Fruit fly (Drosophila melanogaster) whole organism, embryonic: ENCODE measurements around the gene CG5326.

ENCODE experiments used
- ATbp ChIP-seq: fragments of 200-800 bp; sonication (Bioruptor generic); optimal IDR thresholded peaks from 2 replicates; lab custom pipeline; 2017; ENCODE audit warnings: missing biosample characterization, mild to moderate bottlenecking, missing genetic modification characterization, missing genetic modification reagents
- CG10147 ChIP-seq: fragments of 200-800 bp; sonication (Bioruptor generic); optimal IDR thresholded peaks from 2 replicates; lab custom pipeline; 2019; ENCODE audit warnings: missing biosample characterization, mild to moderate bottlenecking, missing genetic modification characterization, moderate library complexity
- CG13287 ChIP-seq: fragments of 200-800 bp; sonication (Bioruptor generic); IDR thresholded peaks from 2 replicates; pipeline ENCODE4 v1.3.6; 2022; ENCODE audit warnings: missing biosample characterization, missing genetic modification characterization; ENCODE audit not compliant: partially characterized antibody
- CG14860 ChIP-seq: fragments of 200-800 bp; sonication (Bioruptor generic); IDR thresholded peaks from 3 replicates; pipeline ENCODE4 v1.3.6; 2022; ENCODE audit warnings: missing biosample characterization, missing genetic modification characterization; ENCODE audit not compliant: partially characterized antibody
- CG15073 ChIP-seq: fragments of 200-800 bp; sonication (Bioruptor generic); optimal IDR thresholded peaks from 2 replicates; lab custom pipeline; 2016; ENCODE audit warnings: missing biosample characterization, missing genetic modification characterization
- CG15269 ChIP-seq: fragments of 200-800 bp; sonication (Bioruptor generic); optimal IDR thresholded peaks from 2 replicates; lab custom pipeline; 2018; ENCODE audit warnings: missing biosample characterization, mild to moderate bottlenecking, missing genetic modification characterization, moderate library complexity
- CG15601 ChIP-seq: fragments of 200-800 bp; sonication (Bioruptor generic); optimal IDR thresholded peaks from 3 replicates; lab custom pipeline; 2019; ENCODE audit warnings: missing biosample characterization, mild to moderate bottlenecking, missing genetic modification characterization, moderate library complexity
- CG16813 ChIP-seq: fragments of 200-800 bp; sonication (Bioruptor generic); IDR thresholded peaks from 3 replicates; pipeline ENCODE4 v1.3.6; 2022; ENCODE audit warnings: missing biosample characterization, missing genetic modification characterization; ENCODE audit not compliant: partially characterized antibody
- CG18476 ChIP-seq: fragments of 200-800 bp; sonication (Bioruptor generic); optimal IDR thresholded peaks from 2 replicates; lab custom pipeline; 2016; ENCODE audit warnings: missing biosample characterization, mild to moderate bottlenecking, missing genetic modification characterization
- CG2120 ChIP-seq: fragments of 200-800 bp; sonication (Bioruptor generic); optimal IDR thresholded peaks from 3 replicates; lab custom pipeline; 2016; ENCODE audit warnings: missing biosample characterization, missing genetic modification characterization
- CG31224 ChIP-seq: fragments of 200-800 bp; sonication (Bioruptor generic); IDR thresholded peaks from 2 replicates; pipeline ENCODE4 v1.3.6; 2022; ENCODE audit warnings: missing biosample characterization, missing genetic modification characterization
- CG31388 ChIP-seq: fragments of 200-800 bp; sonication (Bioruptor generic); optimal IDR thresholded peaks from 2 replicates; lab custom pipeline; 2016; ENCODE audit warnings: missing biosample characterization, missing genetic modification characterization
- CG4707 ChIP-seq: fragments of 200-800 bp; sonication (Bioruptor generic); optimal IDR thresholded peaks from 2 replicates; lab custom pipeline; 2018; ENCODE audit warnings: missing biosample characterization, mild to moderate bottlenecking, missing genetic modification characterization, moderate library complexity
- CG4820 ChIP-seq: fragments of 200-800 bp; sonication (Bioruptor generic); optimal IDR thresholded peaks from 3 replicates; lab custom pipeline; 2016; ENCODE audit warnings: missing biosample characterization, missing genetic modification characterization
- CG7786 ChIP-seq: fragments of 200-800 bp; sonication (Bioruptor generic); optimal IDR thresholded peaks from 2 replicates; lab custom pipeline; 2016; ENCODE audit warnings: missing biosample characterization, missing genetic modification characterization
- CG8089 ChIP-seq: fragments of 200-800 bp; sonication (Bioruptor generic); optimal IDR thresholded peaks from 3 replicates; lab custom pipeline; 2016; ENCODE audit warnings: missing biosample characterization, missing genetic modification characterization
- CG8944 ChIP-seq: fragments of 200-800 bp; sonication (Bioruptor generic); optimal IDR thresholded peaks from 3 replicates; lab custom pipeline; 2016; ENCODE audit warnings: missing biosample characterization, missing genetic modification characterization
- CG9797 ChIP-seq: fragments of 200-800 bp; sonication (Bioruptor generic); optimal IDR thresholded peaks from 3 replicates; lab custom pipeline; 2018; ENCODE audit warnings: missing biosample characterization, mild to moderate bottlenecking, missing genetic modification characterization
- CTCF ChIP-seq: fragments of 200-800 bp; sonication (Bioruptor generic); optimal IDR thresholded peaks from 2 replicates; lab custom pipeline; 2017; ENCODE audit warnings: missing biosample characterization, mild to moderate bottlenecking, missing genetic modification characterization, moderate library complexity
- Camta ChIP-seq: fragments of 200-800 bp; sonication (Bioruptor generic); optimal IDR thresholded peaks from 2 replicates; lab custom pipeline; 2016; ENCODE audit warnings: missing biosample characterization, missing genetic modification characterization
- CoRest ChIP-seq: fragments of 200-800 bp; sonication (Bioruptor generic); optimal IDR thresholded peaks from 3 replicates; lab custom pipeline; 2018; ENCODE audit warnings: missing biosample characterization, mild to moderate bottlenecking, missing genetic modification characterization, moderate library complexity
- Dad ChIP-seq: fragments of 200-800 bp; sonication (Bioruptor generic); optimal IDR thresholded peaks from 3 replicates; lab custom pipeline; 2016; ENCODE audit warnings: missing biosample characterization, missing genetic modification characterization
- Dip3 ChIP-seq: fragments of 200-800 bp; sonication (Bioruptor generic); optimal IDR thresholded peaks from 3 replicates; lab custom pipeline; 2016; ENCODE audit warnings: missing biosample characterization, missing genetic modification characterization
- Doc3 ChIP-seq: fragments of 200-800 bp; sonication (Bioruptor generic); IDR thresholded peaks from 3 replicates; pipeline ENCODE4 v1.3.6; 2022; ENCODE audit warnings: missing biosample characterization, missing genetic modification characterization; ENCODE audit not compliant: partially characterized antibody
- Drgx ChIP-seq: fragments of 200-800 bp; sonication (Bioruptor generic); IDR thresholded peaks from 2 replicates; pipeline ENCODE4 v1.3.6; 2022; ENCODE audit warnings: missing biosample characterization, missing genetic modification characterization
- E2f1 ChIP-seq: fragments of 200-800 bp; sonication (Bioruptor generic); IDR thresholded peaks from 2 replicates; pipeline ENCODE4 v1.3.6; 2022; ENCODE audit warnings: missing biosample characterization, missing genetic modification characterization
- Fer2 ChIP-seq: fragments of 200-800 bp; sonication (Bioruptor generic); optimal IDR thresholded peaks from 2 replicates; lab custom pipeline; 2018; ENCODE audit warnings: missing biosample characterization, mild to moderate bottlenecking, missing genetic modification characterization, moderate library complexity
- HLH54F ChIP-seq: fragments of 200-800 bp; sonication (Bioruptor generic); optimal IDR thresholded peaks from 3 replicates; lab custom pipeline; 2016; ENCODE audit warnings: missing biosample characterization, missing genetic modification characterization
- HmgD ChIP-seq: fragments of 200-800 bp; sonication (Bioruptor generic); optimal IDR thresholded peaks from 3 replicates; lab custom pipeline; 2016; ENCODE audit warnings: missing biosample characterization, missing genetic modification characterization
- Hr39 ChIP-seq: fragments of >200 bp; optimal IDR thresholded peaks from 2 replicates; lab custom pipeline; 2017
- Mad ChIP-seq: fragments of 200-800 bp; sonication (Bioruptor generic); optimal IDR thresholded peaks from 2 replicates; lab custom pipeline; 2016; ENCODE audit warnings: missing biosample characterization, missing genetic modification characterization
- Meics ChIP-seq: fragments of 200-800 bp; sonication (Bioruptor generic); optimal IDR thresholded peaks from 2 replicates; lab custom pipeline; 2017; ENCODE audit warnings: missing biosample characterization, mild to moderate bottlenecking, missing genetic modification characterization
- NK7.1 ChIP-seq: fragments of 200-800 bp; sonication (Bioruptor generic); optimal IDR thresholded peaks from 3 replicates; lab custom pipeline; 2016; ENCODE audit warnings: missing biosample characterization, missing genetic modification characterization
- Ravus ChIP-seq: fragments of 200-800 bp; sonication (Bioruptor generic); IDR thresholded peaks from 2 replicates; pipeline ENCODE4 v1.3.6; 2022; ENCODE audit warnings: missing biosample characterization, missing genetic modification characterization
- Scr ChIP-seq: fragments of 200-800 bp; sonication (Bioruptor generic); IDR thresholded peaks from 2 replicates; pipeline ENCODE4 v1.3.6; 2022; ENCODE audit warnings: missing biosample characterization, missing genetic modification characterization; ENCODE audit not compliant: partially characterized antibody
- Side ChIP-seq: fragments of 200-800 bp; sonication (Bioruptor generic); optimal IDR thresholded peaks from 2 replicates; lab custom pipeline; 2016; ENCODE audit warnings: missing biosample characterization, missing genetic modification characterization
- Xrp1 ChIP-seq: fragments of 200-800 bp; sonication (Bioruptor generic); IDR thresholded peaks from 2 replicates; pipeline ENCODE4 v1.3.6; 2022; ENCODE audit warnings: missing biosample characterization, missing genetic modification characterization
- bowl ChIP-seq: fragments of 200-800 bp; sonication (Bioruptor generic); IDR thresholded peaks from 2 replicates; pipeline ENCODE4 v1.3.6; 2022; ENCODE audit warnings: missing biosample characterization, missing genetic modification characterization
- btn ChIP-seq: fragments of 200-800 bp; sonication (Bioruptor generic); optimal IDR thresholded peaks from 2 replicates; lab custom pipeline; 2016; ENCODE audit warnings: missing biosample characterization, missing genetic modification characterization
- cas ChIP-seq: fragments of 200-800 bp; sonication (Bioruptor generic); IDR thresholded peaks from 2 replicates; pipeline ENCODE4 v1.3.6; 2022; ENCODE audit warnings: missing biosample characterization, missing genetic modification characterization
- crol ChIP-seq: fragments of 200-800 bp; sonication (Bioruptor generic); IDR thresholded peaks from 2 replicates; pipeline ENCODE4 v1.3.6; 2022; ENCODE audit warnings: missing biosample characterization, missing genetic modification characterization
- emc ChIP-seq: fragments of 200-800 bp; sonication (Bioruptor generic); optimal IDR thresholded peaks from 2 replicates; lab custom pipeline; 2016; ENCODE audit warnings: missing biosample characterization, missing genetic modification characterization
- gcm2 ChIP-seq: fragments of 200-800 bp; sonication (Bioruptor generic); optimal IDR thresholded peaks from 2 replicates; lab custom pipeline; 2016; ENCODE audit warnings: missing biosample characterization, missing genetic modification characterization
- kah ChIP-seq: fragments of 200-800 bp; sonication (Bioruptor generic); optimal IDR thresholded peaks from 2 replicates; lab custom pipeline; 2018; ENCODE audit warnings: missing biosample characterization, mild to moderate bottlenecking, missing genetic modification characterization
- lov ChIP-seq, 2 experiments: fragments of 200-800 bp in 1 of 2; fragments of >200 bp in 1 of 2; sonication (Bioruptor generic) in 1 of 2; IDR thresholded peaks in 1 of 2; optimal IDR thresholded peaks in 1 of 2; 2 replicates in 1 of 2; 3 replicates in 1 of 2; pipeline versions ENCODE4 v1.3.6 to Lab custom; 2017 to 2022; ENCODE audit warnings: missing biosample characterization in 1 of 2, missing genetic modification characterization in 1 of 2
- p53 ChIP-seq: fragments of 200-800 bp; sonication (Bioruptor generic); optimal IDR thresholded peaks from 2 replicates; lab custom pipeline; 2016; ENCODE audit warnings: missing biosample characterization, missing genetic modification characterization
- peb ChIP-seq: fragments of 200-800 bp; sonication (Bioruptor generic); IDR thresholded peaks from 2 replicates; pipeline ENCODE4 v1.3.6; 2022; ENCODE audit warnings: missing biosample characterization, missing genetic modification characterization
- prd ChIP-seq, 3 experiments: fragments of >200 bp in 2 of 3; fragments of 200-800 bp in 1 of 3; sonication (Bioruptor generic) in 1 of 3; optimal IDR thresholded peaks in 2 of 3; IDR thresholded peaks in 1 of 3; 2 replicates in 2 of 3; 3 replicates in 1 of 3; pipeline versions ENCODE4 v1.3.6 to Lab custom; 2017 to 2022; ENCODE audit warnings: missing biosample characterization in 1 of 3, missing genetic modification characterization in 1 of 3
- slp2 ChIP-seq: fragments of 200-800 bp; sonication (Bioruptor generic); optimal IDR thresholded peaks from 2 replicates; lab custom pipeline; 2016; ENCODE audit warnings: missing biosample characterization, missing genetic modification characterization
- unpg ChIP-seq: fragments of 200-800 bp; sonication (Bioruptor generic); optimal IDR thresholded peaks from 3 replicates; lab custom pipeline; 2018; ENCODE audit warnings: missing biosample characterization, mild to moderate bottlenecking, missing genetic modification characterization, moderate library complexity

CG5326 gene

DNA sequence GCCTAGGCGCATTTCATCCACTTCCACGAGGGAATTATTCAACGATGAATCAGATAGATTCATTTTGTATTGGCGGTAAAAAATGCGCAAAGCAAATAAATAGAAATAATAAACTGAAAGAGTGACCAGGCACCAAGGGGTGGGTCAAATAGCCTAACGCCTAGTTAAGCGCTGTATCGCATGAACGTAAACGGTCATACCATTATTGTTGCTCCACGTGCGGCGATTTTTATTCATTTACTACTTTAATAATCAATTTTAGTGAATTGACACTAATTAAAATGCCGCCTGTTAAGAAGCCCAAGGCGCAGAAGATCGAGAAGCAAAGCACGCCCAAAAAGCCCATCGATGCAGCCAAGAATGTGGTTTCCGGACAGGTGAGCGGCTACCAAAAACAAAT is 44.9 kb upstream of the CG5326 start, which contains the start of the genes CG33107 and CG6937 (continued):
- no peak for TF ChIP-seq HLH54F (GFP tag; lab: Kevin White, UChicago)
- no peak for TF ChIP-seq Dip3 (GFP tag; lab: Kevin White, UChicago)
- peak; percentile 28; the same call in 1 of the 2 replicates for TF ChIP-seq Scr
- TF ChIP-seq CG13287 (GFP tag; lab: Robert Waterston, UW) = peak; percentile 59
- TF ChIP-seq CG2120 (GFP tag; lab: Kevin White, UChicago) = no peak
- no peak for TF ChIP-seq unpg (GFP tag; lab: Kevin White, UChicago)
- TF ChIP-seq Dad (GFP tag; lab: Kevin White, UChicago) = no peak
- no peak for TF ChIP-seq CG8089 (GFP tag; lab: Kevin White, UChicago)
- no peak for TF ChIP-seq CG31224 (GFP tag; lab: Robert Waterston, UW)
- no peak for TF ChIP-seq Fer2
- no peak for TF ChIP-seq p53 (GFP tag; lab: Kevin White, UChicago)
- no peak for TF ChIP-seq emc
- no peak for TF ChIP-seq kah (GFP tag; lab: Kevin White, UChicago)
- no peak for TF ChIP-seq Xrp1 (GFP tag; lab: Robert Waterston, UW)
- no peak for TF ChIP-seq CG15269
- no peak for TF ChIP-seq bowl (GFP tag; lab: Robert Waterston, UW)
- no peak for TF ChIP-seq slp2 (GFP tag; lab: Kevin White, UChicago)
- no peak for TF ChIP-seq CG4820 (GFP tag; lab: Kevin White, UChicago)
- no peak for TF ChIP-seq Meics (GFP tag; lab: Kevin White, UChicago)
- TF ChIP-seq CG9797 (GFP tag; lab: Kevin White, UChicago) = peak; percentile 82
- TF ChIP-seq HmgD (GFP tag; lab: Kevin White, UChicago) = no peak
- no peak for TF ChIP-seq gcm2
- TF ChIP-seq peb (GFP tag; lab: Robert Waterston, UW) = no peak
- no peak for TF ChIP-seq CG14860 (GFP tag; lab: Robert Waterston, UW)
- TF ChIP-seq CG15073 (GFP tag; lab: Kevin White, UChicago) = no peak
- TF ChIP-seq Mad (GFP tag; lab: Kevin White, UChicago) = no peak
- TF ChIP-seq CG16813 (GFP tag; lab: Robert Waterston, UW) = no peak
- no peak for TF ChIP-seq CG7786 (GFP tag; lab: Kevin White, UChicago)
- no peak for TF ChIP-seq CG8944
- no peak for TF ChIP-seq cas (GFP tag; lab: Robert Waterston, UW)
- no peak for TF ChIP-seq ATbp
- peak; percentile 4 for TF ChIP-seq CoRest (tag; lab: Kevin White, UChicago)
- no peak for TF ChIP-seq btn (GFP tag; lab: Kevin White, UChicago)
- no peak for TF ChIP-seq lov (optimal IDR thresholded peaks at IDR 0.05; lab: Kevin White, UChicago)
- no peak for TF ChIP-seq lov (GFP tag; IDR thresholded peaks at IDR 0.05; lab: Robert Waterston, UW)
- no peak for TF ChIP-seq crol
- TF ChIP-seq CG4707 (GFP tag; lab: Kevin White, UChicago) = no peak
- TF ChIP-seq Hr39 = no peak
- no peak for TF ChIP-seq Drgx (GFP tag; lab: Robert Waterston, UW)
- no peak for TF ChIP-seq CG10147 (GFP tag; lab: Kevin White, UChicago)
- no peak for TF ChIP-seq E2f1 (GFP tag; lab: Robert Waterston, UW)
- TF ChIP-seq CG15601 = no peak
- 0 out of 3 replicates have a peak, but pooled peaks have one; percentile 42 for TF ChIP-seq Doc3
- no peak for TF ChIP-seq NK7.1 (GFP tag; lab: Kevin White, UChicago)
- TF ChIP-seq Ravus = no peak
- no peak for TF ChIP-seq CG18476 (GFP tag; lab: Kevin White, UChicago)
- TF ChIP-seq Camta = no peak
- TF ChIP-seq CG31388 (GFP tag; lab: Kevin White, UChicago) = no peak
- no peak for TF ChIP-seq Side
- no peak for TF ChIP-seq prd (optimal IDR thresholded peaks at IDR 0.05; lab: Kevin White, UChicago)
- TF ChIP-seq prd (GFP tag; IDR thresholded peaks at IDR 0.05; lab: Robert Waterston, UW) = no peak
- TF ChIP-seq CTCF = peak; percentile 15
